Worm (Caenorhabditis elegans) whole organism, L1 larva: ENCODE measurements around the gene C03B1.1.

Experiments
- egl-27 ChIP-seq, 2 experiments: fragments of 150-350 bp in 1 of 2; sonication (generic microtip); optimal IDR thresholded peaks; 3 replicates each; lab custom pipeline; 2017 to 2018; ENCODE audit warnings: missing biosample characterization in 2 of 2, missing genetic modification characterization in 2 of 2, missing genetic modification reagents in 2 of 2
- fkh-10 ChIP-seq: sonication (generic microtip); optimal IDR thresholded peaks from 2 replicates; lab custom pipeline; 2017; ENCODE audit warnings: missing biosample characterization, missing genetic modification reagents, missing genetic modification characterization
- fos-1 ChIP-seq: fragments of 150-350 bp; optimal IDR thresholded peaks from 2 replicates; lab custom pipeline; 2014; ENCODE audit warnings: missing biosample characterization, missing genetic modification characterization
- lsy-2 ChIP-seq, 2 experiments: fragments of 150-350 bp; optimal IDR thresholded peaks; 2 replicates each; lab custom pipeline; 2014; ENCODE audit warnings: missing biosample characterization in 2 of 2, missing genetic modification characterization in 2 of 2
- mef-2 ChIP-seq: fragments of 150-350 bp; optimal IDR thresholded peaks from 2 replicates; lab custom pipeline; 2014; ENCODE audit warnings: missing biosample characterization, missing genetic modification characterization
- nhr-47 ChIP-seq: sonication (generic microtip); optimal IDR thresholded peaks from 2 replicates; lab custom pipeline; 2016; ENCODE audit warnings: mild to moderate bottlenecking, missing genetic modification characterization, moderate library complexity, missing compliant biosample characterization
- snpc-4 ChIP-seq: fragments of 150-350 bp; optimal IDR thresholded peaks from 2 replicates; lab custom pipeline; 2014; ENCODE audit warnings: missing biosample characterization, missing genetic modification characterization

- no peak for TF ChIP-seq fkh-10 (GFP tag; lab: Kevin White, UChicago)
- no peak for TF ChIP-seq snpc-4 (tag; lab: Kevin White, UChicago)
- no peak for TF ChIP-seq lsy-2 (tag; optimal IDR thresholded peaks at IDR 0.05; lab: Kevin White, UChicago)
- no peak for TF ChIP-seq fos-1 (tag; lab: Kevin White, UChicago)
- no peak for TF ChIP-seq mef-2
- TF ChIP-seq egl-27 (tag; optimal IDR thresholded peaks at IDR 0.05; lab: Kevin White, UChicago): no peak
- TF ChIP-seq nhr-47 (tag; lab: Kevin White, UChicago): no peak
Observed at ce11 chrX:6399450-6399849, 24.9 kb downstream of the C03B1.1 start.
